Worm (Caenorhabditis elegans) whole organism, late embryonic: Measurements from ENCODE around the gene aak-1.

Experiments
- C08G9.2 ChIP-seq: sonication (generic microtip); optimal IDR thresholded peaks from 2 replicates; lab custom pipeline; 2016; ENCODE audit warnings: mild to moderate bottlenecking, missing genetic modification characterization, moderate library complexity, missing compliant biosample characterization
- F13H6.1 ChIP-seq: sonication (generic microtip); optimal IDR thresholded peaks from 2 replicates; lab custom pipeline; 2016; ENCODE audit warnings: missing genetic modification characterization, missing compliant biosample characterization
- K02D7.2 ChIP-seq: sonication (generic microtip); optimal IDR thresholded peaks from 2 replicates; lab custom pipeline; 2017; ENCODE audit warnings: mild to moderate bottlenecking, missing genetic modification characterization, missing compliant biosample characterization
- K09A11.1 ChIP-seq: sonication (generic microtip); optimal IDR thresholded peaks from 2 replicates; lab custom pipeline; 2017; ENCODE audit warnings: antibody characterized with exemption, mild to moderate bottlenecking, missing genetic modification characterization, missing compliant biosample characterization; ENCODE audit not compliant: insufficient read depth
- Y22D7AL.16 ChIP-seq: sonication (generic microtip); optimal IDR thresholded peaks from 2 replicates; lab custom pipeline; 2016; ENCODE audit warnings: missing genetic modification characterization, missing compliant biosample characterization
- ahr-1 ChIP-seq: sonication (generic microtip); optimal IDR thresholded peaks from 2 replicates; lab custom pipeline; 2016; ENCODE audit warnings: missing genetic modification characterization, missing compliant biosample characterization
- ama-1 ChIP-seq: fragments of 150-350 bp; optimal IDR thresholded peaks from 2 replicates; lab custom pipeline; 2014
- ceh-14 ChIP-seq: sonication (generic microtip); optimal IDR thresholded peaks from 2 replicates; lab custom pipeline; 2016; ENCODE audit warnings: missing genotype, missing genetic modification characterization, missing compliant biosample characterization
- ceh-2 ChIP-seq: sonication (generic microtip); optimal IDR thresholded peaks from 2 replicates; lab custom pipeline; 2016; ENCODE audit warnings: missing genotype, missing genetic modification characterization, missing compliant biosample characterization
- ceh-24 ChIP-seq: sonication (generic microtip); optimal IDR thresholded peaks from 2 replicates; lab custom pipeline; 2016; ENCODE audit warnings: mild to moderate bottlenecking, missing genetic modification characterization, missing compliant biosample characterization
- ceh-30 ChIP-seq: fragments of 150-350 bp; optimal IDR thresholded peaks from 2 replicates; lab custom pipeline; 2014; ENCODE audit warnings: missing biosample characterization, missing genetic modification characterization
- ceh-31 ChIP-seq: sonication (generic microtip); optimal IDR thresholded peaks from 2 replicates; lab custom pipeline; 2016; ENCODE audit warnings: missing genetic modification characterization, missing compliant biosample characterization
- ceh-34 ChIP-seq: sonication (generic microtip); optimal IDR thresholded peaks from 2 replicates; lab custom pipeline; 2016; ENCODE audit warnings: mild to moderate bottlenecking, missing genetic modification characterization, missing compliant biosample characterization
- ceh-45 ChIP-seq: fragments of 200-800 bp; sonication (Bioruptor generic); IDR thresholded peaks from 2 replicates; pipeline ENCODE4 v1.3.6; 2022; ENCODE audit warnings: missing genetic modification reagents, missing genetic modification characterization, missing compliant biosample characterization
- ceh-48 ChIP-seq: sonication (generic microtip); optimal IDR thresholded peaks from 2 replicates; lab custom pipeline; 2016; ENCODE audit warnings: missing genetic modification characterization, inconsistent platforms, missing compliant biosample characterization
- ceh-6 ChIP-seq: fragments of 200-800 bp; sonication (Bioruptor generic); optimal IDR thresholded peaks from 2 replicates; lab custom pipeline; 2018; ENCODE audit warnings: mild to moderate bottlenecking, missing genetic modification characterization, missing compliant biosample characterization
- dmd-4 ChIP-seq: sonication (generic microtip); optimal IDR thresholded peaks from 2 replicates; lab custom pipeline; 2016; ENCODE audit warnings: borderline replicate concordance, missing genetic modification characterization, missing compliant biosample characterization
- elt-2 ChIP-seq: sonication (generic microtip); optimal IDR thresholded peaks from 2 replicates; lab custom pipeline; 2016; ENCODE audit warnings: missing genetic modification reagents, missing genetic modification characterization, missing compliant biosample characterization
- elt-4 ChIP-seq: sonication (generic microtip); optimal IDR thresholded peaks from 2 replicates; lab custom pipeline; 2016; ENCODE audit warnings: missing genetic modification characterization, missing compliant biosample characterization
- ets-4 ChIP-seq: sonication (generic microtip); optimal IDR thresholded peaks from 2 replicates; lab custom pipeline; 2016; ENCODE audit warnings: missing genetic modification characterization, missing compliant biosample characterization
- eyg-1 ChIP-seq: sonication (generic microtip); optimal IDR thresholded peaks from 2 replicates; lab custom pipeline; 2016; ENCODE audit warnings: missing genotype, missing genetic modification characterization, missing compliant biosample characterization
- fax-1 ChIP-seq: sonication (generic microtip); optimal IDR thresholded peaks from 2 replicates; lab custom pipeline; 2016; ENCODE audit warnings: missing genotype, missing genetic modification characterization, missing compliant biosample characterization
- fkh-6 ChIP-seq: sonication (generic microtip); optimal IDR thresholded peaks from 2 replicates; lab custom pipeline; 2016; ENCODE audit warnings: missing genetic modification characterization, missing compliant biosample characterization
- gmeb-2 ChIP-seq: sonication (generic microtip); optimal IDR thresholded peaks from 2 replicates; lab custom pipeline; 2016; ENCODE audit warnings: missing genetic modification characterization, inconsistent platforms, missing compliant biosample characterization
- hlh-6 ChIP-seq: sonication (generic microtip); optimal IDR thresholded peaks from 2 replicates; lab custom pipeline; 2016; ENCODE audit warnings: missing genotype, missing genetic modification characterization, missing compliant biosample characterization
- lim-6 ChIP-seq: sonication (generic microtip); optimal IDR thresholded peaks from 2 replicates; lab custom pipeline; 2016; ENCODE audit warnings: missing genetic modification characterization, missing compliant biosample characterization
- lin-11 ChIP-seq: fragments of 200-800 bp; sonication (Bioruptor generic); optimal IDR thresholded peaks from 2 replicates; lab custom pipeline; 2018; ENCODE audit warnings: mild to moderate bottlenecking, missing genetic modification characterization, missing compliant biosample characterization
- nfya-1 ChIP-seq: sonication (generic microtip); optimal IDR thresholded peaks from 2 replicates; lab custom pipeline; 2017; ENCODE audit warnings: missing genetic modification characterization, mild to moderate bottlenecking, missing compliant biosample characterization, antibody characterized with exemption, moderate library complexity
- npax-4 ChIP-seq: sonication (generic microtip); optimal IDR thresholded peaks from 2 replicates; lab custom pipeline; 2016; ENCODE audit warnings: missing genetic modification characterization, missing compliant biosample characterization
- pag-3 ChIP-seq: sonication (generic microtip); optimal IDR thresholded peaks from 2 replicates; lab custom pipeline; 2016; ENCODE audit warnings: missing compliant biosample characterization, missing genetic modification characterization, borderline replicate concordance
- pax-1 ChIP-seq: fragments of 150-350 bp; optimal IDR thresholded peaks from 2 replicates; lab custom pipeline; 2014; ENCODE audit warnings: missing biosample characterization, missing genetic modification characterization
- pha-2 ChIP-seq: sonication (generic microtip); optimal IDR thresholded peaks from 2 replicates; lab custom pipeline; 2017; ENCODE audit warnings: mild to moderate bottlenecking, missing genetic modification characterization, missing compliant biosample characterization
- ref-2 ChIP-seq: sonication (generic microtip); optimal IDR thresholded peaks from 2 replicates; lab custom pipeline; 2016; ENCODE audit warnings: missing genetic modification characterization, missing compliant biosample characterization
- rnt-1 ChIP-seq: sonication (generic microtip); optimal IDR thresholded peaks from 2 replicates; lab custom pipeline; 2016; ENCODE audit warnings: missing genetic modification characterization, missing compliant biosample characterization
- sdc-2 ChIP-seq: sonication (generic microtip); optimal IDR thresholded peaks from 2 replicates; lab custom pipeline; 2016; ENCODE audit warnings: missing genotype, missing genetic modification characterization, missing compliant biosample characterization
- sox-2 ChIP-seq: fragments of 200-800 bp; sonication (Bioruptor generic); IDR thresholded peaks from 2 replicates; pipeline ENCODE4 v1.3.6; 2022; ENCODE audit warnings: missing genetic modification reagents, missing genetic modification characterization, missing compliant biosample characterization
- sox-4 ChIP-seq: sonication (generic microtip); optimal IDR thresholded peaks from 2 replicates; lab custom pipeline; 2017; ENCODE audit warnings: mild to moderate bottlenecking, missing genetic modification characterization, inconsistent platforms, missing compliant biosample characterization
- tbx-2 ChIP-seq: sonication (generic microtip); optimal IDR thresholded peaks from 2 replicates; lab custom pipeline; 2016; ENCODE audit warnings: missing genetic modification characterization, missing compliant biosample characterization
- tbx-7 ChIP-seq: sonication (generic microtip); optimal IDR thresholded peaks from 2 replicates; lab custom pipeline; 2016; ENCODE audit warnings: missing genotype, missing genetic modification characterization, missing compliant biosample characterization
- unc-42 ChIP-seq: sonication (generic microtip); optimal IDR thresholded peaks from 2 replicates; lab custom pipeline; 2016; ENCODE audit warnings: missing genotype, missing genetic modification characterization, missing compliant biosample characterization
- unc-86 ChIP-seq: sonication (generic microtip); optimal IDR thresholded peaks from 2 replicates; lab custom pipeline; 2016; ENCODE audit warnings: missing genetic modification characterization, missing compliant biosample characterization
- zip-5 ChIP-seq: sonication (generic microtip); optimal IDR thresholded peaks from 2 replicates; lab custom pipeline; 2016; ENCODE audit warnings: missing genetic modification characterization, missing compliant biosample characterization

Gene aak-1

DNA sequence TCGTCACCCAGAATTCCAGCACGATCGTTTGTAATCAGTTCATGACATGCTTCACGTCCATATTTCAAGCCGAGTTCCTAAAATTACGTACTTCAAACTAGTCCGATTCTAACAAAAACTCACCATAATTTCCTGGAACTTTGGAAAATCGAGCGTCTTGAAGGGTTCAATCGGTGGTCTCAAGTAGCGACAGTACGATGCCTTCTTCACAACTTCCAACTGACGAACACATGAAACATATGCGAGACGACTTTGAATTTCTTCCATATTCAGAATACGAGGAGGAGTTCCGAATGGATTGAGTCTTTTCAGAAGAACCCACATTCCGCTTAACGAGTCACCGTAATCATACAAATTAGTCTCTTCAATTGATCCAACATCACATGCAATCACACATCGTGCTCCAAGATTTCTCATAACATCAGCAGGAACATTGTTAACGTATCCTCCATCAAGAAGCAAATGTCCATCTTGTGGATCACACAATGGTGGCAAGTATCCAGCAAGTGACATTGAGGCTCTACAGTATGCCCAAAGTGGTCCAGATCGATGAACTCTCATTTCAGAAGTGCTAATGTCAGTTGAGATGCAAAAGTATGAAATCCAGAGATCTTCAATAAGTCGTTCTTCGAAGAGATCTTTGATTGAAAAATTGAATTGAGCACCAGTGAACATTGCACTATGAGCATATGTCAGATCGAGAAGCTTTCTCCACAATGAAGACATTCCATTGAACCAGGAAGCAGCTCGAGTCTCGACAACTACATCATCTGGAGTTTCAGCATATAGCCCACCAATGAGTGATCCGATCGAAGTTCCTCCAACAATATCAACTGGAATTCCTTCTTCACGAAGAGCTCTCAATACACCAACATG is 34.6 kb downstream of the aak-1 start:
- TF ChIP-seq unc-42 (tag; lab: Kevin White, UChicago) = no peak
- no peak for TF ChIP-seq ceh-45
- no peak for TF ChIP-seq pax-1
- no peak for TF ChIP-seq unc-86 (tag; lab: Kevin White, UChicago)
- no peak for TF ChIP-seq ceh-34 (tag; lab: Kevin White, UChicago)
- TF ChIP-seq elt-2 (tag; lab: Kevin White, UChicago) = no peak
- TF ChIP-seq lim-6 (tag; lab: Kevin White, UChicago) = no peak
- TF ChIP-seq lin-11 (tag; lab: Kevin White, UChicago) = no peak
- no peak for TF ChIP-seq ets-4
- TF ChIP-seq zip-5 (tag; lab: Kevin White, UChicago) = no peak
- TF ChIP-seq ceh-30 (tag; lab: Kevin White, UChicago) = no peak
- TF ChIP-seq ceh-48 (tag; lab: Kevin White, UChicago) = no peak
- no peak for TF ChIP-seq rnt-1
- no peak for TF ChIP-seq gmeb-2 (tag; lab: Kevin White, UChicago)
- TF ChIP-seq K02D7.2 (tag; lab: Kevin White, UChicago) = no peak

DNA sequence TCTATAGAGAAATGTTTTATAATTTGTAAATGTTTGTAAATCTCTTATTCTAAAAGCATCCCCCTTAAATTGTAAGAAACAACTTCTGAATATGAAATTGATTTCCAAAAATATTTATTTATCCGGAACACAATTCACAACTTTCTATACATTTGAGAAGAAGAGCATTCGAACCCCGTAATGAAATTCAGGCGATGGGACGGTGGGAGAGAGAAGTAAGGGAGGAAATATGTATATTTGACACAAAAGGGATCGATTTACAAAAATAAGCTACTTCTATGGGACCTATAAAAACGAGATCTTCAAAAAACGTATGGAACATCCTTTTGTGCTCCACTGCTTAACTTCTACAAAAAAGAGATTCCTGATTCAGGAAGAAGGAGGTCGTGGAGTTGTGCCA is 35.7 kb downstream of the aak-1 start:
- TF ChIP-seq ref-2 (tag; lab: Kevin White, UChicago) = no peak
- no peak for TF ChIP-seq tbx-7 (tag; lab: Kevin White, UChicago)
- TF ChIP-seq sox-4 = no peak
- no peak for TF ChIP-seq fax-1 (tag; lab: Kevin White, UChicago)
- no peak for TF ChIP-seq pax-1
- TF ChIP-seq ama-1 (lab: Kevin White, UChicago) = no peak
- no peak for TF ChIP-seq sox-2
- TF ChIP-seq ahr-1 (tag; lab: Kevin White, UChicago) = no peak
- TF ChIP-seq ceh-24 (tag; lab: Kevin White, UChicago) = no peak
- no peak for TF ChIP-seq unc-86 (tag; lab: Kevin White, UChicago)
- no peak for TF ChIP-seq eyg-1

DNA sequence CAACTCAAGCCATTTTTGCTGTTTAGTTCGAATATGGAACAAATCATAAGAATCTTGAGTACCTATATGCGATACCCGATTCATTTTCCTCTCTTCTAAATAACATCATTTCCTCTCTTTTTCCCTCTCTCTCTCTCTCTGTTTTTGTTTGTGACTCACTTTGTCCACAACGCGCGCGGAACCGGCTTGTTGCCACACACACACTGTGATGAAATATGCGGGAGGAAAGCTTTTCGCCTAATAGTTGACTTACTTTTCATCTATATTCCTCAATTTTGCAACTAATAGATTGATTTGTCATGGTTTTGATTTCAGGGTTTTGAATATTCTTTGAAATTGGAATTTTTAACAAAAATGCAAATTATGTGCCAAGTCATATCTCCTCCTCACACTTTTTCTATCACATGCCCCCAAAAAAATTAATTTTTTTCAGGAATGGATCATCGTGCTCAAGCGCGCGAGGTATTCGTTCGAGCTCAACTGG is 41.1 kb downstream of the aak-1 start, which contains the start of gene hipr-1:
hipr-1 (plus strand) TSS at position 434 of the 484 bp plus-strand sequence.
- TF ChIP-seq nfya-1 (tag; lab: Kevin White, UChicago) (no peak), ceh-24 (tag; lab: Kevin White, UChicago) (no peak), lin-11 (tag; lab: Kevin White, UChicago) (no peak), rnt-1 (no peak), pag-3 (no peak), sox-2 (no peak), pha-2 (tag; lab: Kevin White, UChicago) (no peak), ceh-14 (tag; lab: Kevin White, UChicago) (no peak), tbx-2 (tag; lab: Kevin White, UChicago) (no peak), sdc-2 (tag; lab: Kevin White, UChicago) (no peak), K09A11.1 (tag; lab: Kevin White, UChicago) (no peak), dmd-4 (tag; lab: Kevin White, UChicago) (no peak)

DNA sequence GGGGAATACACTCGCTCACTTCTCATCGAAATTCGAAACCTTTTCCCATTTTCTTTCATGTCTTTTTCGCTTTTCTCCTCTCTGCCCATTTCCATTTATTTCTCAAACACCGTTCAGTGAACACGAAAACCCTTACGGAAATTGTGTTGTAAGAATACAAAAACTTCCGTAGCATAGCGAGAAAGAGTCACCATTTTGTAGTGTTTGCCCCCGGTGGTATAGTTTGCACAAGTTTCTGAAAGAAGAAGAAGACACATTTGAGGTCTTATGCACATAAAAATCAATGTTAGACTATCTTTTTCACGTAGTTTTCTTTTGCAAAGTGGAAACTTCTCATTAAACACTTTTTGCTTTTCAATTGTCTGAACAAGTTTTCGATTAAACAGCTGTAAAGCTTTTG is 41.8 kb downstream of the aak-1 start:
- TF ChIP-seq ceh-2 (tag; lab: Kevin White, UChicago) = no peak
- no peak for TF ChIP-seq dmd-4 (tag; lab: Kevin White, UChicago)
- no peak for TF ChIP-seq ceh-24 (tag; lab: Kevin White, UChicago)
- TF ChIP-seq Y22D7AL.16 (tag; lab: Kevin White, UChicago) = no peak
- TF ChIP-seq K09A11.1 (tag; lab: Kevin White, UChicago) = no peak
- no peak for TF ChIP-seq ceh-14 (tag; lab: Kevin White, UChicago)
- TF ChIP-seq hlh-6 = no peak
- no peak for TF ChIP-seq elt-4 (tag; lab: Kevin White, UChicago)
- TF ChIP-seq ceh-34 (tag; lab: Kevin White, UChicago) = no peak
- no peak for TF ChIP-seq F13H6.1 (tag; lab: Kevin White, UChicago)
- no peak for TF ChIP-seq npax-4 (tag; lab: Kevin White, UChicago)
- no peak for TF ChIP-seq unc-42 (tag; lab: Kevin White, UChicago)
- no peak for TF ChIP-seq ceh-31 (tag; lab: Kevin White, UChicago)
- TF ChIP-seq rnt-1 = no peak
- no peak for TF ChIP-seq C08G9.2 (tag; lab: Kevin White, UChicago)
- TF ChIP-seq ceh-6 (GFP tag; lab: Kevin White, UChicago) = no peak
- TF ChIP-seq gmeb-2 (tag; lab: Kevin White, UChicago) = no peak
- TF ChIP-seq ahr-1 (tag; lab: Kevin White, UChicago) = no peak
- no peak for TF ChIP-seq fkh-6 (tag; lab: Kevin White, UChicago)
- TF ChIP-seq sdc-2 (tag; lab: Kevin White, UChicago) = no peak
